Worm (Caenorhabditis elegans) whole organism, L4 larva: ENCODE results near the gene R08A2.1.
"Not testable (repeated sequence)": the region's sequence is repeated elsewhere in the genome, so short reads cannot be mapped to it uniquely, and the experiment has no call there.

ENCODE experiments used
- daf-19 ChIP-seq: fragments of 200-800 bp; sonication (Bioruptor generic); conservative IDR thresholded peaks from 2 replicates; pipeline ENCODE4 v1.3.6; 2022; ENCODE audit warnings: missing genetic modification characterization, missing compliant biosample characterization
- ztf-11 ChIP-seq: fragments of 150-350 bp; optimal IDR thresholded peaks from 2 replicates; lab custom pipeline; 2014; ENCODE audit warnings: missing biosample characterization, missing genetic modification characterization

DNA sequence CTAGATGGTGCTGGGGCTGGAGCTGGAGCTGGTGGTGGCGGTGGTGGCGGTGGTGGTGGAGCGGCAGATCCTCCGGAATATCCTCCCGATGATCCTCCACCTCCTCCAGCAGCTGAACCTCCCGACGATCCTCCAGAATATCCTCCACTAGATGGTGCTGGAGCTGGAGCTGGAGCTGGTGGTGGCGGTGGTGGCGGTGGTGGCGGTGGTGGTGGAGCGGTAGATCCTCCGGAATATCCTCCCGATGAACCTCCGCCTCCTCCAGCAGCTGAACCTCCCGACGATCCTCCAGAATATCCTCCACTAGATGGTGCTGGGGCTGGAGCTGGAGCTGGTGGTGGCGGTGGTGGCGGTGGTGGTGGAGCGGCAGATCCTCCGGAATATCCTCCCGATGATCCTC lies 23.5 kb upstream of the R08A2.1 start:
- not testable (repeated sequence) for TF ChIP-seq daf-19 (GFP tag; lab: Robert Waterston, UW); ztf-11 (tag; lab: Kevin White, UChicago)
